In the genomic region with DNA sequence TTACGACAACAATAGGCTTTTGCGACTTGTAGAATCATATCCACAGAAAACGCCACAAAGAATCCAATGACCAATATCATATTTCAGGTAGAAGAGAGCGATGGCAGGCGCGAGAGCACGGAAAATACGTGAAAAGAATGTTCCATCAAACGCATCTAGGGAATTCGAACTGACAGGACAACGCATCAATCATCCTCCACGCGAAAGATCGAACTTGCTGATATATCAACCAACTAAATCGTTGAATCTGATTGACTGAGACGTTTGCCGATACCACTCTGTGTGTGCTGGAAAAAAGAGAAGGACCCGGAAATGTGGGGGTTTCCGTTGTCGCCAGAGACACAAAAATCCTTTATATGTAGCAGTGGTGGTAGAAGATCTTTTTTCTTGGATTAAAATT, we compare ENCODE assay signal across 7 worm cellular contexts.
A peak's percentile ranks its signal among the peaks of the same experiment; 100 is the strongest.
TF ChIP-seq lines count a peak whose summit lies in the region.

No protein-coding gene starts in this region.

TF ChIP-seq in whole organism, L1 larva, 84 proteins besides CTCF, POLR2A, EP300 and RAD21:
- no peak for TF ChIP-seq ceh-8 (GFP tag; optimal IDR thresholded peaks at IDR 0.05; lab: Kevin White, UChicago)
- TF ChIP-seq nhr-85 (tag; lab: Kevin White, UChicago) = peak; percentile 38
- TF ChIP-seq lin-14 (GFP tag; optimal IDR thresholded peaks at IDR 0.05; lab: Kevin White, UChicago) = peak; percentile 21
- TF ChIP-seq ceh-82 (tag; optimal IDR thresholded peaks at IDR 0.05; lab: Kevin White, UChicago) = peak in 1 of 3 experiments; percentile 1

TF ChIP-seq in whole organism, L2 larva, 48 proteins besides CTCF, POLR2A, EP300 and RAD21:
- TF ChIP-seq sma-9 (GFP tag; optimal IDR thresholded peaks at IDR 0.05; lab: Kevin White, UChicago) (peak; percentile 38), sma-9 (tag; optimal IDR thresholded peaks at IDR 0.05; lab: Kevin White, UChicago) (no peak), nhr-12 (tag; optimal IDR thresholded peaks at IDR 0.05; lab: Kevin White, UChicago) (no peak), crh-2 (tag; optimal IDR thresholded peaks at IDR 0.05; lab: Kevin White, UChicago) (peak; percentile 8), lin-13 (GFP tag; optimal IDR thresholded peaks at IDR 0.05; lab: Kevin White, UChicago) (no peak), unc-39 (tag; optimal IDR thresholded peaks at IDR 0.05; lab: Kevin White, UChicago) (no peak), nhr-6 (tag; optimal IDR thresholded peaks at IDR 0.05; lab: Kevin White, UChicago) (no peak), unc-55 (GFP tag; optimal IDR thresholded peaks at IDR 0.05; lab: Kevin White, UChicago) (peak; percentile 48), nhr-23 (tag; optimal IDR thresholded peaks at IDR 0.05; lab: Kevin White, UChicago) (peak; percentile 45), mab-5 (tag; optimal IDR thresholded peaks at IDR 0.05; lab: Kevin White, UChicago) (peak; percentile 72), elt-1 (tag; optimal IDR thresholded peaks at IDR 0.05; lab: Kevin White, UChicago) (no peak)

TF ChIP-seq in whole organism, L3 larva, 47 proteins besides CTCF, POLR2A, EP300 and RAD21 (continues in another document):
- TF ChIP-seq aly-2 (tag; optimal IDR thresholded peaks at IDR 0.05; lab: Kevin White, UChicago) = no peak
- no peak for TF ChIP-seq nhr-77 (tag; optimal IDR thresholded peaks at IDR 0.05; lab: Kevin White, UChicago)
- no peak for TF ChIP-seq jun-1 (tag; optimal IDR thresholded peaks at IDR 0.05; lab: Kevin White, UChicago)
- no peak for TF ChIP-seq ztf-11 (tag; optimal IDR thresholded peaks at IDR 0.05; lab: Kevin White, UChicago)
- TF ChIP-seq lin-39 (tag; optimal IDR thresholded peaks at IDR 0.05; lab: Kevin White, UChicago) = peak; percentile 54
- no peak for TF ChIP-seq lin-15B (tag; optimal IDR thresholded peaks at IDR 0.05; lab: Kevin White, UChicago)
- no peak for TF ChIP-seq ama-1 (optimal IDR thresholded peaks at IDR 0.05; lab: Kevin White, UChicago)
- TF ChIP-seq lsy-12 (tag; optimal IDR thresholded peaks at IDR 0.05; lab: Kevin White, UChicago) = no peak
- no peak for TF ChIP-seq nhr-67 (tag; optimal IDR thresholded peaks at IDR 0.05; lab: Kevin White, UChicago)
- no peak for TF ChIP-seq fkh-2 (tag; optimal IDR thresholded peaks at IDR 0.05; lab: Kevin White, UChicago)
- no peak for TF ChIP-seq pha-4 (tag; optimal IDR thresholded peaks at IDR 0.05; lab: Kevin White, UChicago)
- TF ChIP-seq eor-1 (tag; optimal IDR thresholded peaks at IDR 0.05; lab: Kevin White, UChicago) = no peak
- no peak for TF ChIP-seq ZK546.5 (tag; optimal IDR thresholded peaks at IDR 0.05; lab: Kevin White, UChicago)
- no peak for TF ChIP-seq nhr-237 (tag; optimal IDR thresholded peaks at IDR 0.05; lab: Kevin White, UChicago)
- no peak for TF ChIP-seq elt-2 (tag; optimal IDR thresholded peaks at IDR 0.05; lab: Kevin White, UChicago)
- peak; percentile 84 for TF ChIP-seq elt-1 (tag; optimal IDR thresholded peaks at IDR 0.05; lab: Kevin White, UChicago)

TF ChIP-seq in whole organism, L4 larva, 104 proteins besides CTCF, POLR2A, EP300 and RAD21 (continues in another document):
- TF ChIP-seq mes-2 (tag; optimal IDR thresholded peaks at IDR 0.05; lab: Kevin White, UChicago; ENCODE audit: poor library complexity, severe bottlenecking) (no peak), egl-27 (tag; optimal IDR thresholded peaks at IDR 0.05; lab: Kevin White, UChicago) (no peak), nhr-77 (tag; optimal IDR thresholded peaks at IDR 0.05; lab: Kevin White, UChicago) (no peak), ZK337.2 (GFP tag; IDR thresholded peaks at IDR 0.05; lab: Robert Waterston, UW) (no peak), madf-5 (GFP tag; IDR thresholded peaks at IDR 0.05; lab: Robert Waterston, UW) (no peak), ceh-20 (GFP tag; IDR thresholded peaks at IDR 0.05; lab: Robert Waterston, UW) (peak; percentile 85), ceh-82 (tag; optimal IDR thresholded peaks at IDR 0.05; lab: Kevin White, UChicago) (no peak), ctbp-1 (GFP tag; IDR thresholded peaks at IDR 0.05; lab: Robert Waterston, UW) (no peak), nhr-28 (tag; optimal IDR thresholded peaks at IDR 0.05; lab: Kevin White, UChicago) (no peak), unc-62 (GFP tag; optimal IDR thresholded peaks at IDR 0.05 in 1 of 2; lab: Kevin White, UChicago) (peak in 1 of 2 experiments; percentile 100), unc-62 (tag; optimal IDR thresholded peaks at IDR 0.05; lab: Kevin White, UChicago) (no peak), daf-12 (tag; optimal IDR thresholded peaks at IDR 0.05; lab: Kevin White, UChicago) (no peak), cey-2 (tag; optimal IDR thresholded peaks at IDR 0.05; lab: Kevin White, UChicago; ENCODE audit: borderline replicate concordance, insufficient read depth) (no peak), snpc-4 (tag; optimal IDR thresholded peaks at IDR 0.05; lab: Kevin White, UChicago) (no peak), aly-2 (tag; optimal IDR thresholded peaks at IDR 0.05; lab: Kevin White, UChicago) (no peak)

TF ChIP-seq in whole organism, late embryonic, 69 proteins besides CTCF, POLR2A, EP300 and RAD21:
- TF ChIP-seq unc-55 (GFP tag; optimal IDR thresholded peaks at IDR 0.05; lab: Kevin White, UChicago) (peak; percentile 39), unc-42 (tag; optimal IDR thresholded peaks at IDR 0.05; lab: Kevin White, UChicago) (no peak)

TF ChIP-seq in whole organism, mixed stage, embryonic, 35 proteins besides CTCF, POLR2A, EP300 and RAD21:
- no peak for TF ChIP-seq mab-5 (tag; optimal IDR thresholded peaks at IDR 0.05; lab: Kevin White, UChicago)
- no peak for TF ChIP-seq drap-1 (GFP tag; optimal IDR thresholded peaks at IDR 0.05; lab: Kevin White, UChicago)
- no peak for TF ChIP-seq blmp-1 (tag; optimal IDR thresholded peaks at IDR 0.05; lab: Kevin White, UChicago)
- no peak for TF ChIP-seq unc-39 (tag; optimal IDR thresholded peaks at IDR 0.05; lab: Kevin White, UChicago)
- TF ChIP-seq M03D4.4 (tag; optimal IDR thresholded peaks at IDR 0.05; lab: Kevin White, UChicago) = no peak
- TF ChIP-seq lin-13 (tag; optimal IDR thresholded peaks at IDR 0.05; lab: Kevin White, UChicago) = no peak
- no peak for TF ChIP-seq ces-1 (GFP tag; optimal IDR thresholded peaks at IDR 0.05; lab: Kevin White, UChicago)
- peak; percentile 91 for TF ChIP-seq unc-62 (GFP tag; optimal IDR thresholded peaks at IDR 0.05; lab: Kevin White, UChicago)
- peak; percentile 6 for TF ChIP-seq elt-1 (tag; optimal IDR thresholded peaks at IDR 0.05; lab: Kevin White, UChicago; ENCODE audit: borderline replicate concordance, insufficient read depth)
- TF ChIP-seq nhr-76 (tag; optimal IDR thresholded peaks at IDR 0.05; lab: Kevin White, UChicago) = no peak
- no peak for TF ChIP-seq mls-2 (tag; optimal IDR thresholded peaks at IDR 0.05; lab: Kevin White, UChicago)

TF ChIP-seq in whole organism, young adult, 124 proteins besides CTCF, POLR2A, EP300 and RAD21:
- TF ChIP-seq ceh-40 (GFP tag; IDR thresholded peaks at IDR 0.05; lab: Robert Waterston, UW) = no peak
- 0 out of 2 replicates have a peak, but pooled peaks have one; percentile 24 for TF ChIP-seq madf-6 (GFP tag; IDR thresholded peaks at IDR 0.05; lab: Robert Waterston, UW)
